Fruit fly (Drosophila melanogaster) whole organism, adult: ENCODE results near the gene Ids.

Experiments used
- Hr96 ChIP-seq: fragments of 200-800 bp; sonication (Bioruptor generic); optimal IDR thresholded peaks from 2 replicates; lab custom pipeline; 2016; ENCODE audit warnings: missing biosample characterization, missing genetic modification characterization
- cic ChIP-seq: fragments of 200-800 bp; sonication (Bioruptor generic); optimal IDR thresholded peaks from 2 replicates; lab custom pipeline; 2017; ENCODE audit warnings: missing biosample characterization, mild to moderate bottlenecking, missing genetic modification characterization, moderate library complexity

- TF ChIP-seq cic (GFP tag; lab: Kevin White, UChicago) (no peak), Hr96 (GFP tag; lab: Kevin White, UChicago) (no peak)
Measured at dm6 chr3L:3420674-3421073, 42.6 kb downstream of the Ids start.
